Fruit fly (Drosophila melanogaster): Measurements from ENCODE around the gene CG31251.

CG31251 gene

dm6 chr3R:17705899-17706831 lies 21.4 kb upstream of the CG31251 start (continued):
- TF ChIP-seq salm (tag; optimal IDR thresholded peaks at IDR 0.05), result no peak
- TF ChIP-seq z (GFP tag; IDR thresholded peaks at IDR 0.05), result peak; percentile 48; the same call in 1 of the 3 replicates
- TF ChIP-seq mirr (GFP tag; optimal IDR thresholded peaks at IDR 0.05), result no peak
- peak; percentile 40 for TF ChIP-seq nom (GFP tag; optimal IDR thresholded peaks at IDR 0.05)
- TF ChIP-seq BtbVII (GFP tag; optimal IDR thresholded peaks at IDR 0.05), result no peak
- no peak for TF ChIP-seq CG4707 (GFP tag; optimal IDR thresholded peaks at IDR 0.05)
- no peak for TF ChIP-seq mld (GFP tag; IDR thresholded peaks at IDR 0.05; ENCODE audit: partially characterized antibody)
- no peak for TF ChIP-seq en (GFP tag; optimal IDR thresholded peaks at IDR 0.05)
- TF ChIP-seq CG34376 (GFP tag; optimal IDR thresholded peaks at IDR 0.05), result no peak
- TF ChIP-seq NfI (GFP tag; optimal IDR thresholded peaks at IDR 0.05), result no peak
- TF ChIP-seq Ets65A (GFP tag), result no peak
- TF ChIP-seq dysf (GFP tag; IDR thresholded peaks at IDR 0.05), result no peak
- no peak for TF ChIP-seq Nf-YC (tag; optimal IDR thresholded peaks at IDR 0.05)
- TF ChIP-seq CG32772 (GFP tag; IDR thresholded peaks at IDR 0.05), result no peak
- no peak for TF ChIP-seq CG3726 (GFP tag; IDR thresholded peaks at IDR 0.05)
- peak; percentile 62 for TF ChIP-seq ftz-f1 (GFP tag; optimal IDR thresholded peaks at IDR 0.05)
- TF ChIP-seq crol (GFP tag; IDR thresholded peaks at IDR 0.05), result peak; percentile 86
- TF ChIP-seq pan (optimal IDR thresholded peaks at IDR 0.05), result no peak
- TF ChIP-seq pan (GFP tag; optimal IDR thresholded peaks at IDR 0.05 in 1 of 2, IDR thresholded peaks at IDR 0.05 in 1 of 2), result no peak
- TF ChIP-seq Hr78 (GFP tag; optimal IDR thresholded peaks at IDR 0.05), result no peak
- TF ChIP-seq CG10462 (GFP tag; optimal IDR thresholded peaks at IDR 0.05), result no peak
- peak; percentile 37 for TF ChIP-seq CG17385 (GFP tag; optimal IDR thresholded peaks at IDR 0.05)
- peak; percentile 19 for TF ChIP-seq CG15696 (tag; optimal IDR thresholded peaks at IDR 0.05)
- peak; percentile 74 for TF ChIP-seq Med (GFP tag)
- no peak for TF ChIP-seq pzg (GFP tag; optimal IDR thresholded peaks at IDR 0.05)
- TF ChIP-seq NFAT (GFP tag; IDR thresholded peaks at IDR 0.05), result no peak
- TF ChIP-seq exex (tag; optimal IDR thresholded peaks at IDR 0.05), result peak; percentile 24

- peak; percentile 85 for TF ChIP-seq oc (tag; optimal IDR thresholded peaks at IDR 0.05)
- no peak for TF ChIP-seq ssp (GFP tag; IDR thresholded peaks at IDR 0.05)
Measured at dm6 chr3R:17705140-17705539, 20.4 kb upstream of the CG31251 start.

- peak; percentile 73; the same call in 1 of the 2 replicates for TF ChIP-seq crol (GFP tag; IDR thresholded peaks at IDR 0.05)
- TF ChIP-seq Sox100B (GFP tag; optimal IDR thresholded peaks at IDR 0.05), result no peak
- peak; percentile 3; the same call in 1 of the 2 replicates for TF ChIP-seq Adf1 (GFP tag; IDR thresholded peaks at IDR 0.05)
- peak; percentile 48 for TF ChIP-seq zf30C (GFP tag; optimal IDR thresholded peaks at IDR 0.05)
Measured at dm6 chr3R:17704538-17704854, 19.8 kb upstream of the CG31251 start.

DNA sequence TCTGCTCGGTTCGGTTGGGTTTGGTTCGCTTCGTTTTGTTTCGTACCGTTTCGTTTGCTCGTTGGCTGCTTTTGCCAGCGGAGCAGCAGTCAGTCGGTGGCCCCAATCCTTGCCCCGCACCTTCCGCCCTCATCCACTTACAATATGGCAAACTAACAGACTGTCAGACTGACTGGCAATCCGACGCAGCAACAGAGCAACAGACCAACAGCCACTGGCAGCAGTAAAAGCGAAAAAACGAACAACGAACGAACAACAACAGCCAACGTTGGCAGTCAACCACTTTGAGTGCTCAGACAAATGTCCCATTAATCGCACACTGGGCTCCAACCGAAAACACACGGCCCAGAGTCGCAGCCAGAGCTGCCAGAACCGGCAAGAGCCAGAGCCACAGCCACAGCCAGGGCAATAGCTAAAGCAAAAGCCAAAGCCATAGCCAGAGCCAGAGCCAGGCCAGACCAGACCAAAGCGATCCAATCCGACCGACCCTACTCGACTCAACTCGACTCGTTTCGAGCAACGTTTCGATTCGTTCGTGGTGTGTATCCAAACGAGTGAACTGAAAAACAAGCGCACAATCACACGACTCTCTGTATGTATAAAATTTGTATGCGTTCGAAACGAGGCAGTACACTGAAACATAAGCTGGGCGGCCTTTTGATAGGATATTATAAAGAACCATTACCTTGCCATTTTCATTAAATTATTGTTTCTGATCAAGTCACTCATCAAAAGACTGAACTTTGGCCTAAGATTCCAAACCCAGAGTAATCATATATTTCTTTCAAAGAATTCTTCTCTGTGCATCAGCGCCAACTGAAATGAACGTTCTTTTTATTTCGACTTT lies 19.2 kb upstream of the CG31251 start:
- TF ChIP-seq ase (GFP tag; IDR thresholded peaks at IDR 0.05) (peak; percentile 99), Bdp1 (GFP tag; optimal IDR thresholded peaks at IDR 0.05) (peak; percentile 95), CG7839 (tag; optimal IDR thresholded peaks at IDR 0.05) (peak; percentile 99), HLH3B (GFP tag; IDR thresholded peaks at IDR 0.05) (peak; percentile 99), CG1647 (GFP tag; optimal IDR thresholded peaks at IDR 0.05) (peak; percentile 99), CG33557 (GFP tag; optimal IDR thresholded peaks at IDR 0.05) (peak; percentile 88), CG6254 (GFP tag; optimal IDR thresholded peaks at IDR 0.05) (peak; percentile 98), CG14014 (GFP tag; IDR thresholded peaks at IDR 0.05) (peak; percentile 99), HHEX (GFP tag; optimal IDR thresholded peaks at IDR 0.05) (peak; percentile 99), CG4820 (GFP tag; optimal IDR thresholded peaks at IDR 0.05) (peak; percentile 98), CG1792 (GFP tag; optimal IDR thresholded peaks at IDR 0.05) (peak; percentile 98), CG11247 (GFP tag; IDR thresholded peaks at IDR 0.05) (peak; percentile 98), CG13123 (GFP tag; optimal IDR thresholded peaks at IDR 0.05) (peak; percentile 98)
